Fruit fly (Drosophila melanogaster) whole organism, embryonic: ENCODE results near the gene Nin.

Experiments used
- Bdp1 ChIP-seq: fragments of 200-800 bp; sonication (Bioruptor generic); optimal IDR thresholded peaks from 3 replicates; lab custom pipeline; 2016; ENCODE audit warnings: missing biosample characterization, missing genetic modification characterization
- C15 ChIP-seq: fragments of 200-800 bp; sonication (Bioruptor generic); IDR thresholded peaks from 3 replicates; pipeline ENCODE4 v1.3.6; 2022; ENCODE audit warnings: missing biosample characterization, missing genetic modification characterization
- CG10147 ChIP-seq: fragments of 200-800 bp; sonication (Bioruptor generic); optimal IDR thresholded peaks from 2 replicates; lab custom pipeline; 2019; ENCODE audit warnings: missing biosample characterization, mild to moderate bottlenecking, missing genetic modification characterization, moderate library complexity
- CG10267 ChIP-seq: fragments of 200-800 bp; sonication (Bioruptor generic); optimal IDR thresholded peaks from 2 replicates; lab custom pipeline; 2018; ENCODE audit warnings: missing biosample characterization, mild to moderate bottlenecking, missing genetic modification characterization, moderate library complexity
- CG13424 ChIP-seq: fragments of 200-800 bp; sonication (Bioruptor generic); optimal IDR thresholded peaks from 2 replicates; lab custom pipeline; 2019; ENCODE audit warnings: missing biosample characterization, mild to moderate bottlenecking, missing genetic modification characterization, moderate library complexity
- CG14710 ChIP-seq: fragments of 200-800 bp; sonication (Bioruptor generic); optimal IDR thresholded peaks from 3 replicates; lab custom pipeline; 2019; ENCODE audit warnings: missing biosample characterization, mild to moderate bottlenecking, missing genetic modification characterization, moderate library complexity
- CG15696 ChIP-seq: fragments of 200-800 bp; sonication (Bioruptor generic); optimal IDR thresholded peaks from 2 replicates; lab custom pipeline; 2019; ENCODE audit warnings: missing biosample characterization, mild to moderate bottlenecking, missing genetic modification characterization, moderate library complexity
- CG17328 ChIP-seq: fragments of 200-800 bp; sonication (Bioruptor generic); IDR thresholded peaks from 2 replicates; pipeline ENCODE4 v1.3.6; 2022; ENCODE audit warnings: missing biosample characterization, missing genetic modification characterization
- CG18476 ChIP-seq: fragments of 200-800 bp; sonication (Bioruptor generic); optimal IDR thresholded peaks from 2 replicates; lab custom pipeline; 2016; ENCODE audit warnings: missing biosample characterization, mild to moderate bottlenecking, missing genetic modification characterization
- CG2678 ChIP-seq: fragments of 200-800 bp; sonication (Bioruptor generic); optimal IDR thresholded peaks from 3 replicates; lab custom pipeline; 2019; ENCODE audit warnings: missing biosample characterization, mild to moderate bottlenecking, missing genetic modification characterization, moderate library complexity
- CG2889 ChIP-seq: fragments of 200-800 bp; sonication (Bioruptor generic); IDR thresholded peaks from 3 replicates; pipeline ENCODE4 v1.3.6; 2022; ENCODE audit warnings: missing biosample characterization, missing genetic modification characterization
- CG31441 ChIP-seq: fragments of 200-800 bp; sonication (Bioruptor generic); IDR thresholded peaks from 2 replicates; pipeline ENCODE4 v1.3.6; 2022; ENCODE audit warnings: missing biosample characterization, missing genetic modification characterization
- CG32532 ChIP-seq: fragments of 200-800 bp; sonication (Bioruptor generic); IDR thresholded peaks from 2 replicates; pipeline ENCODE4 v1.3.6; 2022; ENCODE audit warnings: missing biosample characterization, missing genetic modification characterization
- CG32767 ChIP-seq: fragments of 200-800 bp; sonication (Bioruptor generic); IDR thresholded peaks from 2 replicates; pipeline ENCODE4 v1.3.6; 2022; ENCODE audit warnings: missing biosample characterization, missing genetic modification characterization
- CG3726 ChIP-seq: fragments of 200-800 bp; sonication (Bioruptor generic); IDR thresholded peaks from 3 replicates; pipeline ENCODE4, ENCODE4 v1.3.6; 2022; ENCODE audit warnings: missing biosample characterization, missing genetic modification characterization
- CG4404 ChIP-seq: fragments of 200-800 bp; sonication (Bioruptor generic); IDR thresholded peaks from 2 replicates; pipeline ENCODE4 v1.3.6; 2022; ENCODE audit warnings: missing biosample characterization, missing genetic modification characterization
- CG6813 ChIP-seq: fragments of 200-800 bp; sonication (Bioruptor generic); optimal IDR thresholded peaks from 2 replicates; lab custom pipeline; 2017; ENCODE audit warnings: missing biosample characterization, missing genetic modification characterization, mild to moderate bottlenecking, moderate library complexity, missing genetic modification reagents
- CG8359 ChIP-seq: fragments of 200-800 bp; sonication (Bioruptor generic); optimal IDR thresholded peaks from 2 replicates; lab custom pipeline; 2017; ENCODE audit warnings: missing biosample characterization, mild to moderate bottlenecking, missing genetic modification characterization, borderline replicate concordance
- CG8944 ChIP-seq: fragments of 200-800 bp; sonication (Bioruptor generic); optimal IDR thresholded peaks from 3 replicates; lab custom pipeline; 2016; ENCODE audit warnings: missing biosample characterization, missing genetic modification characterization
- D ChIP-seq, 2 experiments: fragments of 200-800 bp in 1 of 2; fragments of >200 bp in 1 of 2; sonication (Bioruptor generic) in 1 of 2; optimal IDR thresholded peaks; 2 replicates in 1 of 2; 3 replicates in 1 of 2; lab custom pipeline; 2017; ENCODE audit warnings: mild to moderate bottlenecking in 1 of 2, missing biosample characterization in 1 of 2, missing genetic modification characterization in 1 of 2, missing genetic modification reagents in 1 of 2
- Drgx ChIP-seq: fragments of 200-800 bp; sonication (Bioruptor generic); IDR thresholded peaks from 2 replicates; pipeline ENCODE4 v1.3.6; 2022; ENCODE audit warnings: missing biosample characterization, missing genetic modification characterization
- E2f2 ChIP-seq: fragments of 200-800 bp; sonication (Bioruptor generic); IDR thresholded peaks from 2 replicates; pipeline ENCODE4 v1.3.6; 2022; ENCODE audit warnings: missing biosample characterization, missing genetic modification characterization
- GATAe ChIP-seq: fragments of 200-800 bp; sonication (Bioruptor generic); conservative IDR thresholded peaks from 2 replicates; pipeline ENCODE4 v1.3.6; 2022; ENCODE audit warnings: missing biosample characterization, missing genetic modification characterization
- HmgD ChIP-seq: fragments of 200-800 bp; sonication (Bioruptor generic); optimal IDR thresholded peaks from 3 replicates; lab custom pipeline; 2016; ENCODE audit warnings: missing biosample characterization, missing genetic modification characterization
- Lpt ChIP-seq: fragments of >200 bp; optimal IDR thresholded peaks from 2 replicates; lab custom pipeline; 2018; ENCODE audit warnings: missing biosample characterization, missing genetic modification characterization
- Opbp ChIP-seq: fragments of 200-800 bp; sonication (Bioruptor generic); IDR thresholded peaks from 3 replicates; pipeline ENCODE4 v1.3.6; 2022; ENCODE audit warnings: missing biosample characterization, missing genetic modification characterization; ENCODE audit not compliant: partially characterized antibody
- Optix ChIP-seq: fragments of 200-800 bp; sonication (Bioruptor generic); IDR thresholded peaks from 3 replicates; pipeline ENCODE4 v1.3.6; 2022; ENCODE audit warnings: missing biosample characterization, missing genetic modification characterization
- PHDP ChIP-seq: fragments of 200-800 bp; sonication (Bioruptor generic); optimal IDR thresholded peaks from 3 replicates; lab custom pipeline; 2018; ENCODE audit warnings: missing biosample characterization, mild to moderate bottlenecking, missing genetic modification characterization, moderate library complexity
- Pdp1 ChIP-seq, 2 experiments: fragments of 200-800 bp; sonication (Bioruptor generic); optimal IDR thresholded peaks; 3 replicates each; lab custom pipeline; 2016; ENCODE audit warnings: missing biosample characterization in 2 of 2, missing genetic modification characterization in 2 of 2, mild to moderate bottlenecking in 1 of 2, moderate library complexity in 1 of 2
- Rfx ChIP-seq: fragments of 200-800 bp; sonication (Bioruptor generic); IDR thresholded peaks from 2 replicates; pipeline ENCODE4 v1.3.6; 2022; ENCODE audit warnings: missing biosample characterization, missing genetic modification characterization
- Spps ChIP-seq: fragments of 200-800 bp; sonication (Bioruptor generic); optimal IDR thresholded peaks from 2 replicates; lab custom pipeline; 2018; ENCODE audit warnings: missing biosample characterization, mild to moderate bottlenecking, missing genetic modification characterization
- Tbp ChIP-seq: fragments of >200 bp; optimal IDR thresholded peaks from 2 replicates; lab custom pipeline; 2018; ENCODE audit warnings: missing biosample characterization, missing genetic modification characterization
- Xbp1 ChIP-seq: fragments of 200-800 bp; sonication (Bioruptor generic); optimal IDR thresholded peaks from 3 replicates; lab custom pipeline; 2016; ENCODE audit warnings: missing biosample characterization, mild to moderate bottlenecking, missing genetic modification characterization
- ara ChIP-seq: fragments of 200-800 bp; sonication (Bioruptor generic); IDR thresholded peaks from 2 replicates; pipeline ENCODE4 v1.3.6; 2022; ENCODE audit warnings: missing biosample characterization, missing genetic modification characterization
- bcd ChIP-seq: fragments of 200-800 bp; sonication (Bioruptor generic); optimal IDR thresholded peaks from 2 replicates; lab custom pipeline; 2017; ENCODE audit warnings: missing biosample characterization, mild to moderate bottlenecking, missing genetic modification characterization
- btn ChIP-seq: fragments of 200-800 bp; sonication (Bioruptor generic); optimal IDR thresholded peaks from 2 replicates; lab custom pipeline; 2016; ENCODE audit warnings: missing biosample characterization, missing genetic modification characterization
- crp ChIP-seq, 2 experiments: fragments of 200-800 bp; sonication (Bioruptor generic); optimal IDR thresholded peaks; 2 replicates in 1 of 2; 3 replicates in 1 of 2; lab custom pipeline; 2017; ENCODE audit warnings: missing biosample characterization in 2 of 2, missing genetic modification characterization in 2 of 2, mild to moderate bottlenecking in 1 of 2, moderate library complexity in 1 of 2
- dimm ChIP-seq: fragments of 200-800 bp; sonication (Bioruptor generic); IDR thresholded peaks from 2 replicates; pipeline ENCODE4 v1.3.6; 2022; ENCODE audit warnings: missing biosample characterization, missing genetic modification characterization
- exex ChIP-seq: fragments of 200-800 bp; sonication (Bioruptor generic); optimal IDR thresholded peaks from 4 replicates; lab custom pipeline; 2018; ENCODE audit warnings: missing biosample characterization, mild to moderate bottlenecking, missing genetic modification characterization, moderate library complexity
- jumu ChIP-seq: fragments of 200-800 bp; sonication (Bioruptor generic); optimal IDR thresholded peaks from 3 replicates; lab custom pipeline; 2016; ENCODE audit warnings: missing biosample characterization, missing genetic modification characterization
- lbe ChIP-seq: fragments of 200-800 bp; sonication (Bioruptor generic); optimal IDR thresholded peaks from 2 replicates; lab custom pipeline; 2016; ENCODE audit warnings: missing biosample characterization, mild to moderate bottlenecking, missing genetic modification characterization
- nmo ChIP-seq: fragments of 200-800 bp; sonication (Bioruptor generic); optimal IDR thresholded peaks from 2 replicates; lab custom pipeline; 2018; ENCODE audit warnings: missing biosample characterization, mild to moderate bottlenecking, missing genetic modification characterization, moderate library complexity
- peb ChIP-seq: fragments of 200-800 bp; sonication (Bioruptor generic); IDR thresholded peaks from 2 replicates; pipeline ENCODE4 v1.3.6; 2022; ENCODE audit warnings: missing biosample characterization, missing genetic modification characterization
- rib ChIP-seq: fragments of 200-800 bp; sonication (Bioruptor generic); IDR thresholded peaks from 2 replicates; pipeline ENCODE4 v1.3.6; 2022; ENCODE audit warnings: missing biosample characterization, missing genetic modification characterization
- stwl ChIP-seq: fragments of 200-800 bp; sonication (Bioruptor generic); optimal IDR thresholded peaks from 3 replicates; lab custom pipeline; 2018; ENCODE audit warnings: missing biosample characterization, mild to moderate bottlenecking, missing genetic modification characterization, moderate library complexity
- ttk ChIP-seq: fragments of 200-800 bp; sonication (Bioruptor generic); IDR thresholded peaks from 2 replicates; pipeline ENCODE4 v2.1.2; 2022; ENCODE audit warnings: missing biosample characterization, missing genetic modification characterization
- unpg ChIP-seq: fragments of 200-800 bp; sonication (Bioruptor generic); optimal IDR thresholded peaks from 3 replicates; lab custom pipeline; 2018; ENCODE audit warnings: missing biosample characterization, mild to moderate bottlenecking, missing genetic modification characterization, moderate library complexity
- zen ChIP-seq: fragments of 200-800 bp; sonication (Bioruptor generic); optimal IDR thresholded peaks from 3 replicates; lab custom pipeline; 2018; ENCODE audit warnings: missing biosample characterization, mild to moderate bottlenecking, missing genetic modification characterization, moderate library complexity

Gene Nin

dm6 chr2L:5261223-5261984 lies 16.9 kb downstream of the Nin start (continued):
- no peak for TF ChIP-seq zen (tag; lab: Kevin White, UChicago)
- 0 out of 2 replicates have a peak, but pooled peaks have one; percentile 27 for TF ChIP-seq E2f2 (GFP tag; lab: Robert Waterston, UW)
- peak; percentile 55; the same call in 1 of the 2 replicates for TF ChIP-seq CG32532 (GFP tag; lab: Robert Waterston, UW)
- no peak for TF ChIP-seq bcd (GFP tag; lab: Kevin White, UChicago)
- TF ChIP-seq Rfx (GFP tag; lab: Robert Waterston, UW) = 0 out of 2 replicates have a peak, but pooled peaks have one; percentile 17
- no peak for TF ChIP-seq dimm (GFP tag; lab: Robert Waterston, UW)
- no peak for TF ChIP-seq CG13424 (tag; lab: Kevin White, UChicago)
- TF ChIP-seq CG8359 (GFP tag; lab: Kevin White, UChicago) = peak; percentile 69
- TF ChIP-seq CG14710 (tag; lab: Kevin White, UChicago) = peak; percentile 49
- no peak for TF ChIP-seq ttk (GFP tag; lab: Robert Waterston, UW)
- TF ChIP-seq Tbp (GFP tag; lab: Kevin White, UChicago) = no peak
- TF ChIP-seq CG10147 = no peak
- peak; percentile 6 for TF ChIP-seq PHDP (tag; lab: Kevin White, UChicago)
- peak; percentile 52 for TF ChIP-seq CG2678 (tag; lab: Kevin White, UChicago)
- TF ChIP-seq CG17328 = peak; percentile 62; the same call in 1 of the 2 replicates
- no peak for TF ChIP-seq CG18476 (GFP tag; lab: Kevin White, UChicago)
- TF ChIP-seq CG31441 (GFP tag; lab: Robert Waterston, UW) = peak; percentile 49; the same call in 1 of the 2 replicates
- TF ChIP-seq jumu (GFP tag; lab: Kevin White, UChicago) = peak; percentile 16
- TF ChIP-seq btn = no peak
- no peak for TF ChIP-seq D (optimal IDR thresholded peaks at IDR 0.05; lab: Kevin White, UChicago)
- TF ChIP-seq D (GFP tag; optimal IDR thresholded peaks at IDR 0.05; lab: Kevin White, UChicago) = no peak
- TF ChIP-seq HmgD (GFP tag; lab: Kevin White, UChicago) = no peak
- peak in 1 of 2 experiments; percentile 26 for TF ChIP-seq Pdp1 (GFP tag; optimal IDR thresholded peaks at IDR 0.05; lab: Kevin White, UChicago)
- TF ChIP-seq rib = no peak
- TF ChIP-seq lbe (GFP tag; lab: Kevin White, UChicago) = peak; percentile 81
- TF ChIP-seq CG10267 (tag; lab: Kevin White, UChicago) = peak; percentile 13
- TF ChIP-seq peb (GFP tag; lab: Robert Waterston, UW) = no peak
- TF ChIP-seq CG8944 (GFP tag; lab: Kevin White, UChicago) = no peak
- no peak for TF ChIP-seq Lpt (GFP tag; lab: Kevin White, UChicago)
- no peak for TF ChIP-seq Opbp (GFP tag; lab: Robert Waterston, UW)
- no peak for TF ChIP-seq CG32767 (GFP tag; lab: Robert Waterston, UW)
- no peak for TF ChIP-seq CG3726 (GFP tag; lab: Robert Waterston, UW)
- TF ChIP-seq ara (GFP tag; lab: Robert Waterston, UW) = peak; percentile 62
- TF ChIP-seq exex (tag; lab: Kevin White, UChicago) = no peak
- no peak for TF ChIP-seq GATAe (GFP tag; lab: Robert Waterston, UW)
- peak; percentile 49 for TF ChIP-seq Spps (tag; lab: Kevin White, UChicago)
- TF ChIP-seq CG15696 (tag; lab: Kevin White, UChicago) = peak; percentile 11
- TF ChIP-seq CG2889 = no peak
- TF ChIP-seq CG6813 (GFP tag; lab: Kevin White, UChicago) = peak; percentile 33
- no peak for TF ChIP-seq Bdp1 (GFP tag; lab: Kevin White, UChicago)
- peak; percentile 87 for TF ChIP-seq Drgx (GFP tag; lab: Robert Waterston, UW)
- TF ChIP-seq C15 (GFP tag; lab: Robert Waterston, UW) = no peak
- no peak for TF ChIP-seq Optix (GFP tag; lab: Robert Waterston, UW)
- no peak for TF ChIP-seq crp (GFP tag; optimal IDR thresholded peaks at IDR 0.05; lab: Kevin White, UChicago)
- peak; percentile 30 for TF ChIP-seq nmo
- peak; percentile 63 for TF ChIP-seq unpg (GFP tag; lab: Kevin White, UChicago)
- peak; percentile 28 for TF ChIP-seq Xbp1 (GFP tag; lab: Kevin White, UChicago)
- peak; percentile 43; the same call in 1 of the 2 replicates for TF ChIP-seq CG4404 (GFP tag; lab: Robert Waterston, UW)
- TF ChIP-seq stwl (tag; lab: Kevin White, UChicago) = peak; percentile 19
